Fruit fly (Drosophila melanogaster): ENCODE results near the gene CG42367.

Gene CG42367

DNA sequence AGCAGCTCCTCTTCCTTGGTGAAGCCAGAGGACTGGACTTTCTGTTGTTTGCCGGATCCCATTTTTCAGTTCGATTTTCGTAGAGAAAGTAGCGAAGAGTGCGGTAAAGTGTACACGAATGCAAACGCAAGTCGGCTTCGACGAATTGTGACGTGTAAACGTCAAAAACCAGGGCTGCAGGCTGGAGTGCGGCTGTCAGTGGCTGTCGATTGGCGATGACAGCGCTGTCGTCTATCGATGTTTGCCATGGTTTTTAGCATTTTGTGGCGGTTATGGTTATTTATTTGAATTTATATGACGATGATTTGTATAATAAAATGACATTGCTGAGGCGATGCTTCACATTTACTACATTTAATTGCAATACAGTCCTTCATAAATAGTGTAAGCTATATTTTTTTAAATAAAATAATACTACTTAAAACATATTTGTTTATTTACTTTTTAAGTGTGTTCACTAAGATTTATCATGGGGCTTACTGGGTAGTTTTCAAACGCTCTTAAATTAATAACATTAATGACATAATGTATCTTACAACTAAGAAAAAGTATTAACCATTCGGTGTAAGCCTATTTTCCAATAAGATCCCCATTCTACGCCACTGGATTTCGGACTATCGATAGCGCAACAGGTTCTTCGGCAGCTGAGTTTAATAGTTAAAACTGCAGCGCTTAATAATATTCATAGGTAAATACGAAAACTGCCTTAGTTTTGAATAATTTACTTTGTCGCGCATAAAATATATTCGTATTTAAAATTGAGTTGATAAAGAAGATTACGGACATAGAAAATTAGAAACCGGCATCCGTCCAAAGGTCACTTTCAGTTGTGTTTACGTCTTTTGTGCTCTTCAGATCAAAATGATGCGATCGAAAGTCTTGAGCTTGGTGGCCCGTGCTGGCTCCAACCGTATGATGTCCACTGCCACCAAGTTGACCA lies 12.1 kb upstream of the CG42367 start, which contains the start of the genes CG5885 and CG4598:
TSS of gene CG5885 (minus strand) at position 311 of the 940 bp plus-strand sequence.
TSS of gene CG4598 (plus strand) at position 599 of the 940 bp plus-strand sequence.
- peak; percentile 70 for TF ChIP-seq CG7101 (tag; optimal IDR thresholded peaks at IDR 0.05)
- TF ChIP-seq Clk (GFP tag; optimal IDR thresholded peaks at IDR 0.05): peak; percentile 23
- peak; percentile 23 for TF ChIP-seq pad (GFP tag; optimal IDR thresholded peaks at IDR 0.05)
- TF ChIP-seq kay (GFP tag; ENCODE audit: borderline replicate concordance): no peak
- TF ChIP-seq CG11617 (GFP tag; optimal IDR thresholded peaks at IDR 0.05): peak; percentile 79
- TF ChIP-seq CG12768 (GFP tag; optimal IDR thresholded peaks at IDR 0.05): peak; percentile 77
- TF ChIP-seq cic (GFP tag; optimal IDR thresholded peaks at IDR 0.05): peak; percentile 33
- TF ChIP-seq bab1 (GFP tag; optimal IDR thresholded peaks at IDR 0.05): peak; percentile 45
- TF ChIP-seq CG33017 (tag; optimal IDR thresholded peaks at IDR 0.05): peak; percentile 77
- TF ChIP-seq CG7045 (GFP tag; optimal IDR thresholded peaks at IDR 0.05): peak; percentile 68
- peak; percentile 60 for TF ChIP-seq CG1620 (GFP tag; optimal IDR thresholded peaks at IDR 0.05)
- peak; percentile 46 for TF ChIP-seq tj (GFP tag; optimal IDR thresholded peaks at IDR 0.05)
- TF ChIP-seq Crg-1 (GFP tag; optimal IDR thresholded peaks at IDR 0.05): peak; percentile 34
- peak; percentile 42 for TF ChIP-seq CG14711 (tag; optimal IDR thresholded peaks at IDR 0.05)
- TF ChIP-seq Hr96 (GFP tag; optimal IDR thresholded peaks at IDR 0.05): peak; percentile 62
- TF ChIP-seq CG5204 (GFP tag; optimal IDR thresholded peaks at IDR 0.05): peak; percentile 63
- peak; percentile 18 for TF ChIP-seq Mnt (GFP tag; optimal IDR thresholded peaks at IDR 0.05)
- TF ChIP-seq ovo (GFP tag; optimal IDR thresholded peaks at IDR 0.05): no peak
- peak; percentile 76 for TF ChIP-seq toe (GFP tag; optimal IDR thresholded peaks at IDR 0.05)
- no peak for TF ChIP-seq cnc (optimal IDR thresholded peaks at IDR 0.05)

DNA sequence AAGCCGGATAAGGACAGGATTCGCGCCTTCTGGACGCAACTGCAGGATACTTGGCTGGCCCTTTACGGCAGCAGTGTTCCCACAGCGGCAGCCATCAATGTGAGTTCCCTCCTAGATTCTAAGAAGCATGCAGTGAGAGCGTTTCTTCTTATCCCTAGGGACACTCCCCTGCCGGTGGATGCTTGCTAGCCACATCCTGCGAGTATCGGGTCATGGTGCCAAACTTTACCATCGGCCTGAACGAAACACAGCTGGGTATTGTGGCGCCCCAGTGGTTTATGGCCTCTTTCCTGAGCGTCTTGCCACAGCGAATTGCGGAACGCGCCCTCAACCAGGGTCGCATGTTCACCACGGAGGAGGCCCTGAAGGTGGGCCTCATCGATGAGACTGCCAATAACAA lies 11.2 kb upstream of the CG42367 start:
- no peak for TF ChIP-seq CG7045 (GFP tag; optimal IDR thresholded peaks at IDR 0.05)
- no peak for TF ChIP-seq bab1 (GFP tag; optimal IDR thresholded peaks at IDR 0.05)
- no peak for TF ChIP-seq CG12768 (GFP tag; optimal IDR thresholded peaks at IDR 0.05)
- TF ChIP-seq Crg-1 (GFP tag; optimal IDR thresholded peaks at IDR 0.05): no peak

DNA sequence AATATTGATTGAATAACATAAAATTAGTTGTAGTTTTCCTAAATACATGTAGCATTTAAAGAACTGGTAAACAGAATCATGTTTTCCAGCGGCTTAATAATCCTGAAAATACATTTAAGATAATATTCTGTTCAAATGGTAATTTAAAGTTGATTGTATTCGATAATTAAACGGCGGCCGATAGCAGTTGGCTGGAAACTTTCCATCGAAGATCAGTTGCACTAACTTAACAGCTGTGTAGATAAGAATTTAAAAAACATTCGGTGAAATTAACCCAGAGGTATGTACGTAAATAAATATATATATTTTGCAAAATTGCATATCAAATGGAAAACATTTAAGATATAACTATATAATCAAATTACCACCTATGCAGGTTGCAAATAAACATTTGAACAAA lies 10.4 kb upstream of the CG42367 start, which contains the start of gene CG4594:
TSS of gene CG4594 (plus strand) at position 212 of the 400 bp plus-strand sequence.
- no peak for TF ChIP-seq CG11617 (GFP tag; optimal IDR thresholded peaks at IDR 0.05)
- TF ChIP-seq CG33017 (tag; optimal IDR thresholded peaks at IDR 0.05): no peak
- no peak for TF ChIP-seq cic (GFP tag; optimal IDR thresholded peaks at IDR 0.05)
- no peak for TF ChIP-seq tj (GFP tag; optimal IDR thresholded peaks at IDR 0.05)
- no peak for TF ChIP-seq CG12768 (GFP tag; optimal IDR thresholded peaks at IDR 0.05)
- no peak for TF ChIP-seq toe (GFP tag; optimal IDR thresholded peaks at IDR 0.05)

DNA sequence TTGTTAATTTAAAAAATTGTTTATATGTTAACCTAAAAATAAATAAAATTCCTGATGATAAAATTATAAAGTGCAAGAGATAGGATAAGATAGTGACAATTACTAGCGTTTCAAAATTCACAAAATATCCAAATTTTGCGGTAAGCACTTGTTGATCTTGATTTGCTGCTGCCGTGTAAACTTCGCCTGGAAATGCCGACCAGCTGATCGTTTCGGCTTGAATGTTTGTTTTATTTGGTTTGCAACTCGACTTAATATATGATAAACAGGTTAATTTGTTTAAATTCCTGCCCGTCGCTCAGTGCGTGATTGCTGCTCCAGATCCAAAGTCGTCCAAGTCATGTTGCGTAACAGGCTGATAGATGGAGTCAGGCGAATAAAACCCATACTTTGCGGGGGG lies 9.0 kb upstream of the CG42367 start, which contains the start of gene CG4592:
TSS of gene CG4592 (plus strand) at position 233 of the 400 bp plus-strand sequence.
- TF ChIP-seq CG7045 (GFP tag; optimal IDR thresholded peaks at IDR 0.05) (peak; percentile 72), bab1 (GFP tag; optimal IDR thresholded peaks at IDR 0.05) (peak; percentile 85), CG11617 (GFP tag; optimal IDR thresholded peaks at IDR 0.05) (peak; percentile 79), CG5204 (GFP tag; optimal IDR thresholded peaks at IDR 0.05) (peak; percentile 40), toe (GFP tag; optimal IDR thresholded peaks at IDR 0.05) (peak; percentile 67), Mnt (GFP tag; optimal IDR thresholded peaks at IDR 0.05) (peak; percentile 51), Clk (GFP tag; optimal IDR thresholded peaks at IDR 0.05) (no peak), ovo (GFP tag; optimal IDR thresholded peaks at IDR 0.05) (no peak), CG33017 (tag; optimal IDR thresholded peaks at IDR 0.05) (peak; percentile 72), CG1620 (GFP tag; optimal IDR thresholded peaks at IDR 0.05) (peak; percentile 12), pad (GFP tag; optimal IDR thresholded peaks at IDR 0.05) (peak; percentile 25), kay (GFP tag; ENCODE audit: borderline replicate concordance) (peak; percentile 88), Crg-1 (GFP tag; optimal IDR thresholded peaks at IDR 0.05) (no peak), cnc (optimal IDR thresholded peaks at IDR 0.05) (no peak), Hr96 (GFP tag; optimal IDR thresholded peaks at IDR 0.05) (peak; percentile 69), CG14711 (tag; optimal IDR thresholded peaks at IDR 0.05) (peak; percentile 66), CG7101 (tag; optimal IDR thresholded peaks at IDR 0.05) (peak; percentile 78), tj (GFP tag; optimal IDR thresholded peaks at IDR 0.05) (peak; percentile 56), CG12768 (GFP tag; optimal IDR thresholded peaks at IDR 0.05) (peak; percentile 82), cic (GFP tag; optimal IDR thresholded peaks at IDR 0.05) (peak; percentile 24)

DNA sequence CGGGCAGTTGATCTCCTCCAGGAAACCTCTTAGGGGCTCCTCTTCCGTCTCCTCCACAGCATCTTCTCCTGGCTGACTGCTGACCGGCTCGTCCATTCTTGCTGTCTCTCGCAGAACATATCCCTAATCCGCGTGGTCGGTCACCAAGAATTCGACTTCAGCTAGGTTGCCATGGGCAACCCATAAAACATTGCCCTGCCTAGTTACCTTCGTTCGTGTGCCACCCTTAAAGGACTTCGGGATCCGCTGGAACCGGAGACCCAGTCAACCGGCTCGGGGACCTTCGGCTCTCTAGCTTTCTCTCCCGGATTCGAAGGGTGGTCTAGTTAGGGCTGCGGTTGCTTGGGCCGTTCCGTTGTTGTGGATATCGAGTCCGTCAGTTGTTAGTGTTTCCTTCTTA lies 5.6 kb upstream of the CG42367 start, which contains the start of the genes TbCMF46 and CG42366:
TSS of gene TbCMF46 (minus strand) at position 101 of the 400 bp plus-strand sequence.
TSS of gene CG42366 (plus strand) at position 397 of the 400 bp plus-strand sequence.
- TF ChIP-seq kay (GFP tag; ENCODE audit: borderline replicate concordance): no peak
- no peak for TF ChIP-seq CG5204 (GFP tag; optimal IDR thresholded peaks at IDR 0.05)
- no peak for TF ChIP-seq toe (GFP tag; optimal IDR thresholded peaks at IDR 0.05)
- no peak for TF ChIP-seq cic (GFP tag; optimal IDR thresholded peaks at IDR 0.05)
- TF ChIP-seq CG7101 (tag; optimal IDR thresholded peaks at IDR 0.05): no peak
- no peak for TF ChIP-seq Hr96 (GFP tag; optimal IDR thresholded peaks at IDR 0.05)
- no peak for TF ChIP-seq cnc (optimal IDR thresholded peaks at IDR 0.05)

DNA sequence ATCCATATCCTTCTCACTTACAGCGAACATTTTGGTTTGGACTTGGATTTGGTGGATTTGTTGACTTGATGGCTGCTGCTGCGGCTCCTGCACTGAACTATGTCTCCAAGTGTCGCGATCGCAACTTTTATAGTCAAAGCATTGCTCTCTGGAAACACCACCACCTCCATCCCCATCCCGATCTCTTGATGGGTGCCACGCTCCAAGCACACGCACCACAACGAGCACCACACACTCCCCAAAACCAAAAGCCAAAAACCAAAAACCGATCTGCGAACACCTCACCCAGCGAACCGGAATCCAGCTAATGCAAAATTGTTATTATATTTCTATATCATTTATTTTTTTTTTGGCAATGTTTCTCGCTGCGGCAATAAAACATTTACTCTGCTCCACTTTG lies 2.7 kb downstream of the CG42367 start, which contains the start of gene Cpr30F:
TSS of gene Cpr30F (minus strand) at position 101 of the 400 bp plus-strand sequence.
- TF ChIP-seq CG5204 (GFP tag; optimal IDR thresholded peaks at IDR 0.05): no peak
- TF ChIP-seq Hr96 (GFP tag; optimal IDR thresholded peaks at IDR 0.05): no peak
- no peak for TF ChIP-seq CG7045 (GFP tag; optimal IDR thresholded peaks at IDR 0.05)
- TF ChIP-seq tj (GFP tag; optimal IDR thresholded peaks at IDR 0.05): no peak
- TF ChIP-seq cic (GFP tag; optimal IDR thresholded peaks at IDR 0.05): no peak

Data from whole organism, adult.